Worm (Caenorhabditis elegans): ENCODE results near the gene kup-1.

The kup-1 gene

DNA sequence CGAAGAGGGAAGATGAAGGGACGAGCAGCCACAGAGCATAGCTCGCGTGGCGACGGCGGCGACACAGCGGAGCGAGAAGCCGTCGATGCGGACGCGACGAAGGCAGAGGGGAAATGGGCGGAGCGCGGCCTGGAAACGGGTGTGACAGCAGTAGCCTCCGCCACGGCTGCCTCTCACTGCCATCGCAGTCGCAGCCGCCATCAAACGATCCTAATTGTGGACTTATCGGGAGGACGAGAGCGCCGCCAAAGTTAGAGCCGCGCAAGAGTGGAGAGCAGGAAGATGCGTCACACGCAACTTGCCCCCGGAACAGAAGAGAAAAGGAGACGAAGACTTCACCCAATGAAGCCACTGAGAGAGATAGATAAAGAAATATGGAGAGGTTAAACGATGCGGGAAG is 16.4 kb downstream of the kup-1 start (continued):
- no peak for TF ChIP-seq ceh-28 (tag; optimal IDR thresholded peaks at IDR 0.05)
- TF ChIP-seq Y105C5A.15 (GFP tag; IDR thresholded peaks at IDR 0.05), result no peak
- no peak for TF ChIP-seq unc-130 (GFP tag; optimal IDR thresholded peaks at IDR 0.05)
- TF ChIP-seq ces-1 (GFP tag; optimal IDR thresholded peaks at IDR 0.05), result no peak
- no peak for TF ChIP-seq dpl-1 (GFP tag; optimal IDR thresholded peaks at IDR 0.05)
- TF ChIP-seq mdt-29 (GFP tag; IDR thresholded peaks at IDR 0.05), result no peak
- TF ChIP-seq zag-1 (tag; optimal IDR thresholded peaks at IDR 0.05), result no peak
- no peak for TF ChIP-seq zfp-2 (tag; optimal IDR thresholded peaks at IDR 0.05)
- TF ChIP-seq nhr-48 (tag; optimal IDR thresholded peaks at IDR 0.05), result no peak
- TF ChIP-seq Y48G9A.11 (GFP tag; IDR thresholded peaks at IDR 0.05), result 0 out of 2 replicates have a peak, but pooled peaks have one; percentile 5
- TF ChIP-seq Y75B8A.6 (GFP tag; IDR thresholded peaks at IDR 0.05), result no peak
- no peak for TF ChIP-seq ZK337.2 (GFP tag; IDR thresholded peaks at IDR 0.05)
- no peak for TF ChIP-seq fos-1 (tag; optimal IDR thresholded peaks at IDR 0.05)
- TF ChIP-seq ctbp-1 (GFP tag; IDR thresholded peaks at IDR 0.05), result peak; percentile 79
- TF ChIP-seq cey-2 (tag; optimal IDR thresholded peaks at IDR 0.05; ENCODE audit: borderline replicate concordance, insufficient read depth), result no peak
- no peak for TF ChIP-seq nhr-102 (tag; optimal IDR thresholded peaks at IDR 0.05)
- TF ChIP-seq snpc-1.2 (GFP tag; IDR thresholded peaks at IDR 0.05), result no peak; the same call in 1 of the 2 replicates
- peak; percentile 18 for TF ChIP-seq lir-3 (tag; optimal IDR thresholded peaks at IDR 0.05)
- no peak for TF ChIP-seq ama-1 (optimal IDR thresholded peaks at IDR 0.05)
- no peak for TF ChIP-seq nhr-41 (GFP tag; IDR thresholded peaks at IDR 0.05)
- no peak for TF ChIP-seq skn-1 (tag; optimal IDR thresholded peaks at IDR 0.05)
- TF ChIP-seq T26A8.4 (GFP tag; IDR thresholded peaks at IDR 0.05), result peak; percentile 29; the same call in 1 of the 2 replicates
- TF ChIP-seq tag-97 (GFP tag; IDR thresholded peaks at IDR 0.05), result no peak
- peak; percentile 2 for TF ChIP-seq nhr-11 (tag; optimal IDR thresholded peaks at IDR 0.05)
- TF ChIP-seq vab-7 (GFP tag; IDR thresholded peaks at IDR 0.05), result no peak
- TF ChIP-seq nhr-111 (GFP tag; optimal IDR thresholded peaks at IDR 0.05), result no peak
- TF ChIP-seq aly-2 (tag; optimal IDR thresholded peaks at IDR 0.05), result no peak
- no peak for TF ChIP-seq nhr-28 (tag; optimal IDR thresholded peaks at IDR 0.05)
- no peak for TF ChIP-seq daf-16 (GFP tag; optimal IDR thresholded peaks at IDR 0.05)
- no peak for TF ChIP-seq daf-16 (tag; optimal IDR thresholded peaks at IDR 0.05)
- TF ChIP-seq rbr-2 (tag; optimal IDR thresholded peaks at IDR 0.05), result peak; percentile 47
- no peak for TF ChIP-seq pqm-1 (tag; optimal IDR thresholded peaks at IDR 0.05)
- TF ChIP-seq arid-1 (GFP tag; conservative IDR thresholded peaks at IDR 0.05), result no peak; the same call in 1 of the 2 replicates
- TF ChIP-seq ceh-44 (GFP tag; IDR thresholded peaks at IDR 0.05), result no peak
- TF ChIP-seq Y5F2A.4 (GFP tag; optimal IDR thresholded peaks at IDR 0.05), result no peak
- TF ChIP-seq dmd-6 (GFP tag; IDR thresholded peaks at IDR 0.05), result no peak
- no peak for TF ChIP-seq lin-15B (tag; optimal IDR thresholded peaks at IDR 0.05)
- 0 out of 2 replicates have a peak, but pooled peaks have one; percentile 36 for TF ChIP-seq F26F4.8 (GFP tag; conservative IDR thresholded peaks at IDR 0.05)
- TF ChIP-seq lin-13 (GFP tag; optimal IDR thresholded peaks at IDR 0.05), result no peak
- peak; percentile 64; the same call in 1 of the 2 replicates for TF ChIP-seq hmg-1.1 (GFP tag; IDR thresholded peaks at IDR 0.05)
- TF ChIP-seq saeg-2 (GFP tag; IDR thresholded peaks at IDR 0.05), result no peak
- TF ChIP-seq nhr-237 (tag; optimal IDR thresholded peaks at IDR 0.05), result no peak
- peak; percentile 98 for TF ChIP-seq set-16 (GFP tag; IDR thresholded peaks at IDR 0.05)
- TF ChIP-seq egl-43 (GFP tag; IDR thresholded peaks at IDR 0.05), result no peak; the same call in 1 of the 2 replicates
- no peak for TF ChIP-seq tra-1 (GFP tag; IDR thresholded peaks at IDR 0.05)
- TF ChIP-seq unc-62 (GFP tag; optimal IDR thresholded peaks at IDR 0.05 in 1 of 2), result no peak
- TF ChIP-seq unc-62 (tag; optimal IDR thresholded peaks at IDR 0.05), result no peak
- no peak for TF ChIP-seq zfp-3 (GFP tag; conservative IDR thresholded peaks at IDR 0.05)
- peak in 1 of 2 experiments; percentile 9 for TF ChIP-seq lsy-2 (tag; optimal IDR thresholded peaks at IDR 0.05)
- TF ChIP-seq nhr-25 (tag; optimal IDR thresholded peaks at IDR 0.05; ENCODE audit: borderline replicate concordance, insufficient read depth), result no peak
- TF ChIP-seq nhr-42 (GFP tag; IDR thresholded peaks at IDR 0.05), result no peak
- no peak for TF ChIP-seq zip-11 (GFP tag; IDR thresholded peaks at IDR 0.05)
- no peak for TF ChIP-seq ztf-11 (tag; optimal IDR thresholded peaks at IDR 0.05)
